Fruit fly (Drosophila melanogaster) whole organism: ENCODE measurements around the gene nwk.

Experiments
- CG8478 ChIP-seq: fragments of >200 bp; optimal IDR thresholded peaks from 2 replicates; lab custom pipeline; 2018; ENCODE audit warnings: inconsistent platforms
- EcR ChIP-seq, 2 experiments: fragments of >200 bp; optimal IDR thresholded peaks; 2 replicates each; lab custom pipeline; 2017; ENCODE audit warnings: missing biosample characterization in 2 of 2, missing genetic modification characterization in 2 of 2, missing genetic modification reagents in 2 of 2
- pan ChIP-seq: fragments of >200 bp; optimal IDR thresholded peaks from 2 replicates; lab custom pipeline; 2017
- psq ChIP-seq: fragments of >200 bp; optimal IDR thresholded peaks from 2 replicates; lab custom pipeline; 2017
- usp ChIP-seq: fragments of >200 bp; optimal IDR thresholded peaks from 2 replicates; lab custom pipeline; 2017; ENCODE audit warnings: missing biosample characterization, missing genetic modification characterization, mixed read lengths

DNA sequence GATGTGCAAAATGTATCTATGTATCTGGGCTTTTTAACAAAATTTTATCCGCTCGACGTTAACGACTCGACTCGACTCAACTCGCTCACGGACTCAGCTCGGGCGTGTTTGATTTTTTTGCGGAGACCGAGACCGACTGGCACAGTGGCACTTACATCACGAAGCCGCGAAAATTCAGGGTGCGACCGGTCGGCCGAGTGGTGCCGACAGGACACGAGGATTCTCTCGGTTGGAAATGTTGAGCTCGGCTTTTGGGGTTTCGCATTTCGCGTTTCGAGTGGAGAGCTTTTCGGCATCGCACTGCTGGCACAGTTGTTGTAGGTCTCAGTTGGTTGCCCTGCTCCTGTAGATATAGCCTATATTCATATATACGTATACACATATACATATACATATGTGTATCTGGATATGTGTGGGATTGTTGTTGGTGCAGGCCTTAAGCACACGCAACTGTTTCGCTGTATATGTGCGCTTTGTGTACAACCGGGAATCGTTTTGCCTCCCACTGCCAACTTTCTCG, 44.5 kb downstream of the nwk start, which contains the start of gene Rdl:
- no peak for TF ChIP-seq psq
- no peak for TF ChIP-seq EcR (GFP tag; optimal IDR thresholded peaks at IDR 0.05; lab: Kevin White, UChicago)
- no peak for TF ChIP-seq usp (GFP tag; lab: Kevin White, UChicago)
- TF ChIP-seq pan (lab: Kevin White, UChicago): no peak
- no peak for TF ChIP-seq CG8478
